Worm (Caenorhabditis elegans) whole organism, L4 larva: ENCODE results near the gene hipr-1.
A peak's percentile ranks its signal among the peaks of the same experiment; 100 is the strongest.

Source experiments
- F10B5.3 ChIP-seq: sonication (generic microtip); optimal IDR thresholded peaks from 2 replicates; lab custom pipeline; 2016; ENCODE audit warnings: mild to moderate bottlenecking, missing genetic modification characterization, missing compliant biosample characterization
- F37D6.2 ChIP-seq: sonication (generic microtip); optimal IDR thresholded peaks from 2 replicates; lab custom pipeline; 2016; ENCODE audit warnings: mild to moderate bottlenecking, missing genetic modification characterization, missing compliant biosample characterization
- T26A8.4 ChIP-seq: fragments of 200-800 bp; sonication (Bioruptor generic); IDR thresholded peaks from 2 replicates; pipeline ENCODE4 v1.3.6; 2022; ENCODE audit warnings: missing genetic modification characterization, missing compliant biosample characterization
- Y48G9A.11 ChIP-seq: fragments of 200-800 bp; sonication (Bioruptor generic); IDR thresholded peaks from 2 replicates; pipeline ENCODE4 v1.3.6; 2022; ENCODE audit warnings: missing genetic modification reagents, missing genetic modification characterization, missing compliant biosample characterization
- Y5F2A.4 ChIP-seq: fragments of 200-800 bp; sonication (Bioruptor generic); optimal IDR thresholded peaks from 2 replicates; lab custom pipeline; 2018; ENCODE audit warnings: mild to moderate bottlenecking, missing genetic modification characterization, missing compliant biosample characterization
- aha-1 ChIP-seq: fragments of 150-350 bp; peaks from one replicate; lab custom pipeline; 2014; ENCODE audit warnings: missing biosample characterization, missing genetic modification characterization
- aly-2 ChIP-seq: sonication (generic microtip); optimal IDR thresholded peaks from 2 replicates; lab custom pipeline; 2018; ENCODE audit warnings: missing biosample characterization, missing genetic modification characterization
- ama-1 ChIP-seq: fragments of 150-350 bp; optimal IDR thresholded peaks from 2 replicates; lab custom pipeline; 2014; ENCODE audit warnings: inconsistent platforms, mixed read lengths
- arid-1 ChIP-seq: fragments of 200-800 bp; sonication (Bioruptor generic); conservative IDR thresholded peaks from 2 replicates; pipeline ENCODE4 v1.3.6; 2022; ENCODE audit warnings: missing genetic modification reagents, missing genetic modification characterization, missing compliant biosample characterization
- attf-4 ChIP-seq: sonication (generic microtip); optimal IDR thresholded peaks from 3 replicates; lab custom pipeline; 2017; ENCODE audit warnings: missing biosample characterization, missing genetic modification characterization
- ceh-20 ChIP-seq: fragments of 200-800 bp; sonication (Bioruptor generic); IDR thresholded peaks from 2 replicates; pipeline ENCODE4 v1.3.6; 2022; ENCODE audit warnings: missing genetic modification reagents, missing genetic modification characterization, missing compliant biosample characterization
- ceh-28 ChIP-seq: fragments of 150-350 bp; optimal IDR thresholded peaks from 2 replicates; lab custom pipeline; 2014; ENCODE audit warnings: missing biosample characterization, missing genetic modification reagents, missing genetic modification characterization
- ceh-62 ChIP-seq: sonication (generic microtip); optimal IDR thresholded peaks from 2 replicates; lab custom pipeline; 2017; ENCODE audit warnings: missing biosample characterization, missing genetic modification characterization
- ceh-82 ChIP-seq: sonication (generic microtip); optimal IDR thresholded peaks from 2 replicates; lab custom pipeline; 2017; ENCODE audit warnings: missing biosample characterization, missing genetic modification characterization
- ctbp-1 ChIP-seq: fragments of 200-800 bp; sonication (Bioruptor generic); IDR thresholded peaks from 2 replicates; pipeline ENCODE4 v1.3.6; 2022; ENCODE audit warnings: missing genetic modification reagents, missing genetic modification characterization, missing compliant biosample characterization
- daf-12 ChIP-seq: fragments of 150-350 bp; optimal IDR thresholded peaks from 2 replicates; lab custom pipeline; 2014; ENCODE audit warnings: missing biosample characterization, missing genetic modification reagents, missing genetic modification characterization
- daf-16 ChIP-seq, 3 experiments: sonication (generic microtip); optimal IDR thresholded peaks; 2 replicates each; lab custom pipeline; 2016 to 2017; ENCODE audit warnings: missing genetic modification characterization in 3 of 3, missing genetic modification reagents in 3 of 3, mild to moderate bottlenecking in 2 of 3, missing compliant biosample characterization in 2 of 3, missing biosample characterization in 1 of 3, moderate library complexity in 1 of 3
- daf-19 ChIP-seq: fragments of 200-800 bp; sonication (Bioruptor generic); conservative IDR thresholded peaks from 2 replicates; pipeline ENCODE4 v1.3.6; 2022; ENCODE audit warnings: missing genetic modification characterization, missing compliant biosample characterization
- dmd-6 ChIP-seq: fragments of 200-800 bp; sonication (Bioruptor generic); IDR thresholded peaks from 2 replicates; pipeline ENCODE4 v1.3.6; 2022; ENCODE audit warnings: missing genetic modification reagents, missing genetic modification characterization, missing compliant biosample characterization
- dmd-8 ChIP-seq: fragments of 200-800 bp; sonication (Bioruptor generic); IDR thresholded peaks from 2 replicates; pipeline ENCODE4 v1.3.6; 2022; ENCODE audit warnings: missing genetic modification characterization, missing compliant biosample characterization
- duxl-1 ChIP-seq: sonication (generic microtip); optimal IDR thresholded peaks from 2 replicates; lab custom pipeline; 2016; ENCODE audit warnings: mild to moderate bottlenecking, missing genetic modification characterization, moderate library complexity, missing compliant biosample characterization; ENCODE audit not compliant: poor library complexity
- egl-43 ChIP-seq: fragments of 200-800 bp; sonication (Bioruptor generic); IDR thresholded peaks from 2 replicates; pipeline ENCODE4 v1.3.6; 2022; ENCODE audit warnings: missing genetic modification reagents, missing genetic modification characterization, missing compliant biosample characterization
- fkh-10 ChIP-seq: fragments of 150-350 bp; optimal IDR thresholded peaks from 2 replicates; lab custom pipeline; 2014; ENCODE audit warnings: missing biosample characterization, missing genetic modification reagents, missing genetic modification characterization
- gei-8 ChIP-seq: fragments of 200-800 bp; sonication (Bioruptor generic); optimal IDR thresholded peaks from 2 replicates; lab custom pipeline; 2018; ENCODE audit warnings: mild to moderate bottlenecking, missing genetic modification characterization, missing compliant biosample characterization
- hif-1 ChIP-seq, 2 experiments: sonication (generic microtip); optimal IDR thresholded peaks; 2 replicates each; lab custom pipeline; 2016 to 2017; ENCODE audit warnings: missing compliant biosample characterization in 2 of 2, missing genetic modification characterization in 2 of 2, missing genetic modification reagents in 2 of 2, missing genotype in 2 of 2, mild to moderate bottlenecking in 1 of 2
- lin-1 ChIP-seq: fragments of 200-800 bp; sonication (Bioruptor generic); IDR thresholded peaks from 2 replicates; pipeline ENCODE4 v1.3.6; 2022; ENCODE audit warnings: missing genetic modification reagents, missing genetic modification characterization, missing compliant biosample characterization
- lin-39 ChIP-seq: fragments of 150-350 bp; optimal IDR thresholded peaks from 2 replicates; lab custom pipeline; 2014; ENCODE audit warnings: missing biosample characterization, missing genetic modification reagents, missing genetic modification characterization
- mdt-29 ChIP-seq: fragments of 200-800 bp; sonication (Bioruptor generic); IDR thresholded peaks from 2 replicates; pipeline ENCODE4 v1.3.6; 2022; ENCODE audit warnings: missing genetic modification reagents, missing genetic modification characterization, missing compliant biosample characterization
- mxl-2 ChIP-seq: fragments of 200-800 bp; sonication (Bioruptor generic); conservative IDR thresholded peaks from 2 replicates; pipeline ENCODE4 v1.3.6; 2022; ENCODE audit warnings: missing genetic modification reagents, missing genetic modification characterization, missing compliant biosample characterization
- nhr-102 ChIP-seq: sonication (generic microtip); optimal IDR thresholded peaks from 2 replicates; lab custom pipeline; 2016; ENCODE audit warnings: mild to moderate bottlenecking, missing genetic modification characterization, moderate library complexity, missing compliant biosample characterization
- nhr-111 ChIP-seq: fragments of 200-800 bp; sonication (Bioruptor generic); optimal IDR thresholded peaks from 2 replicates; lab custom pipeline; 2018; ENCODE audit warnings: mild to moderate bottlenecking, missing genetic modification characterization, missing compliant biosample characterization
- nhr-237 ChIP-seq: sonication (generic microtip); optimal IDR thresholded peaks from 2 replicates; lab custom pipeline; 2017; ENCODE audit warnings: missing biosample characterization, missing genetic modification characterization
- nhr-28 ChIP-seq: fragments of 150-350 bp; optimal IDR thresholded peaks from 2 replicates; lab custom pipeline; 2014; ENCODE audit warnings: missing biosample characterization, missing genetic modification characterization
- nhr-42 ChIP-seq: fragments of 200-800 bp; sonication (Bioruptor generic); IDR thresholded peaks from 2 replicates; pipeline ENCODE4 v1.3.6; 2022; ENCODE audit warnings: missing genetic modification characterization, missing compliant biosample characterization
- nhr-6 ChIP-seq: fragments of 150-350 bp; optimal IDR thresholded peaks from 2 replicates; lab custom pipeline; 2014; ENCODE audit warnings: missing biosample characterization, missing genetic modification characterization
- nhr-76 ChIP-seq: fragments of 150-350 bp; optimal IDR thresholded peaks from 2 replicates; lab custom pipeline; 2014; ENCODE audit warnings: missing biosample characterization, missing genetic modification characterization
- pha-4 ChIP-seq, 2 experiments: fragments of 150-350 bp in 1 of 2; fragments of 200-800 bp in 1 of 2; sonication (Bioruptor generic) in 1 of 2; IDR thresholded peaks in 1 of 2; optimal IDR thresholded peaks in 1 of 2; 2 replicates each; pipeline versions ENCODE4 v1.3.6 to Lab custom; 2014 to 2022; ENCODE audit warnings: missing genetic modification characterization in 2 of 2, missing genetic modification reagents in 2 of 2, missing biosample characterization in 1 of 2, missing compliant biosample characterization in 1 of 2
- pqm-1 ChIP-seq: sonication (generic microtip); optimal IDR thresholded peaks from 2 replicates; lab custom pipeline; 2017; ENCODE audit warnings: missing biosample characterization, missing genetic modification characterization
- rbr-2 ChIP-seq: sonication (generic microtip); optimal IDR thresholded peaks from 2 replicates; lab custom pipeline; 2016; ENCODE audit warnings: missing genotype, missing genetic modification characterization, missing compliant biosample characterization
- saeg-2 ChIP-seq: fragments of 200-800 bp; sonication (Bioruptor generic); IDR thresholded peaks from 2 replicates; pipeline ENCODE4 v1.3.6; 2022; ENCODE audit warnings: missing genetic modification reagents, missing genetic modification characterization, missing compliant biosample characterization
- sdz-12 ChIP-seq: fragments of 200-800 bp; sonication (Bioruptor generic); optimal IDR thresholded peaks from 2 replicates; lab custom pipeline; 2018; ENCODE audit warnings: mild to moderate bottlenecking, missing genetic modification characterization, missing compliant biosample characterization
- set-16 ChIP-seq: fragments of 200-800 bp; sonication (Bioruptor generic); IDR thresholded peaks from 2 replicates; pipeline ENCODE4 v1.3.6; 2022; ENCODE audit warnings: missing genetic modification reagents, missing genetic modification characterization, missing compliant biosample characterization
- skn-1 ChIP-seq: fragments of 150-350 bp; optimal IDR thresholded peaks from 2 replicates; lab custom pipeline; 2014; ENCODE audit warnings: missing biosample characterization, missing genetic modification characterization
- spr-1 ChIP-seq: sonication (generic microtip); optimal IDR thresholded peaks from 2 replicates; lab custom pipeline; 2016; ENCODE audit warnings: mild to moderate bottlenecking, missing genetic modification characterization, missing compliant biosample characterization
- tag-97 ChIP-seq: fragments of 200-800 bp; sonication (Bioruptor generic); IDR thresholded peaks from 2 replicates; pipeline ENCODE4 v1.3.6; 2022; ENCODE audit warnings: missing genetic modification characterization, missing compliant biosample characterization
- tra-1 ChIP-seq: fragments of 200-800 bp; sonication (Bioruptor generic); IDR thresholded peaks from 2 replicates; pipeline ENCODE4 v1.3.6; 2022; ENCODE audit warnings: missing genetic modification reagents, missing genetic modification characterization, missing compliant biosample characterization
- unc-130 ChIP-seq: sonication (generic microtip); optimal IDR thresholded peaks from 2 replicates; lab custom pipeline; 2016; ENCODE audit warnings: missing genetic modification reagents, missing genetic modification characterization, missing compliant biosample characterization
- zfp-3 ChIP-seq: fragments of 200-800 bp; sonication (Bioruptor generic); conservative IDR thresholded peaks from 2 replicates; pipeline ENCODE4 v1.3.6; 2022; ENCODE audit warnings: missing genetic modification reagents, missing genetic modification characterization, missing compliant biosample characterization
- zip-11 ChIP-seq: fragments of 200-800 bp; sonication (Bioruptor generic); IDR thresholded peaks from 2 replicates; pipeline ENCODE4 v1.3.6; 2022; ENCODE audit warnings: missing genetic modification characterization, missing compliant biosample characterization
- ztf-7 ChIP-seq: fragments of 150-350 bp; optimal IDR thresholded peaks from 2 replicates; lab custom pipeline; 2014; ENCODE audit warnings: missing biosample characterization, missing genetic modification characterization

hipr-1 gene

ce11 chrIII:8741276-8741860 lies 21.4 kb downstream of the hipr-1 start, which contains the start of gene pdhk-2 (continued):
- peak; percentile 55; the same call in 1 of the 2 replicates for TF ChIP-seq lin-1 (GFP tag; lab: Robert Waterston, UW)
- TF ChIP-seq F10B5.3 (tag; lab: Kevin White, UChicago): peak; percentile 68
- peak; percentile 80 for TF ChIP-seq pha-4 (GFP tag; IDR thresholded peaks at IDR 0.05; lab: Robert Waterston, UW)
- TF ChIP-seq pha-4 (tag; optimal IDR thresholded peaks at IDR 0.05; lab: Kevin White, UChicago): peak; percentile 23
- TF ChIP-seq daf-19 (GFP tag; lab: Robert Waterston, UW): peak; percentile 73
- TF ChIP-seq F37D6.2: peak; percentile 88
- TF ChIP-seq daf-16 (GFP tag; optimal IDR thresholded peaks at IDR 0.05; lab: Kevin White, UChicago): peak in 1 of 2 experiments; percentile 74
- peak; percentile 68 for TF ChIP-seq daf-16 (tag; optimal IDR thresholded peaks at IDR 0.05; lab: Kevin White, UChicago)
- no peak for TF ChIP-seq nhr-111
- no peak for TF ChIP-seq attf-4
- TF ChIP-seq lin-39 (tag; lab: Kevin White, UChicago): no peak
- no peak for TF ChIP-seq sdz-12 (GFP tag; lab: Kevin White, UChicago)
- TF ChIP-seq dmd-8 (GFP tag; lab: Robert Waterston, UW): peak; percentile 61; the same call in 1 of the 2 replicates
- TF ChIP-seq gei-8 (GFP tag; lab: Kevin White, UChicago): peak; percentile 26
- TF ChIP-seq pqm-1 (tag; lab: Kevin White, UChicago): no peak
- peak; percentile 90 for TF ChIP-seq ctbp-1 (GFP tag; lab: Robert Waterston, UW)
- TF ChIP-seq nhr-237 (tag; lab: Kevin White, UChicago): no peak
- TF ChIP-seq aha-1 (tag; lab: Kevin White, UChicago): peak; percentile 92
- TF ChIP-seq nhr-6: peak; percentile 90
- peak; percentile 91 for TF ChIP-seq nhr-102 (tag; lab: Kevin White, UChicago)
- no peak for TF ChIP-seq aly-2 (tag; lab: Kevin White, UChicago)
- TF ChIP-seq ceh-62 (tag; lab: Kevin White, UChicago): no peak
- no peak for TF ChIP-seq zip-11 (GFP tag; lab: Robert Waterston, UW)
- TF ChIP-seq mxl-2: no peak
- peak; percentile 46 to 87 for TF ChIP-seq hif-1 (tag; optimal IDR thresholded peaks at IDR 0.05; lab: Kevin White, UChicago)
- peak; percentile 59 for TF ChIP-seq fkh-10 (GFP tag; lab: Kevin White, UChicago)
- TF ChIP-seq nhr-76 (tag; lab: Kevin White, UChicago): no peak
- peak; percentile 91 for TF ChIP-seq arid-1 (GFP tag; lab: Robert Waterston, UW)
- peak; percentile 73 for TF ChIP-seq nhr-28 (tag; lab: Kevin White, UChicago)
- TF ChIP-seq ceh-20 (GFP tag; lab: Robert Waterston, UW): peak; percentile 90
- peak; percentile 92 for TF ChIP-seq zfp-3 (GFP tag; lab: Robert Waterston, UW)
- peak; percentile 77; the same call in 1 of the 2 replicates for TF ChIP-seq saeg-2 (GFP tag; lab: Robert Waterston, UW)
- TF ChIP-seq Y48G9A.11: peak; percentile 67; the same call in 1 of the 2 replicates
- peak; percentile 53 for TF ChIP-seq unc-130 (GFP tag; lab: Kevin White, UChicago)
- no peak for TF ChIP-seq Y5F2A.4 (GFP tag; lab: Kevin White, UChicago)
- peak; percentile 49; the same call in 1 of the 2 replicates for TF ChIP-seq set-16 (GFP tag; lab: Robert Waterston, UW)
- peak; percentile 86 for TF ChIP-seq duxl-1 (tag; lab: Kevin White, UChicago)
- TF ChIP-seq mdt-29 (GFP tag; lab: Robert Waterston, UW): peak; percentile 68; the same call in 1 of the 2 replicates
- TF ChIP-seq egl-43 (GFP tag; lab: Robert Waterston, UW): no peak
- peak; percentile 76; the same call in 1 of the 2 replicates for TF ChIP-seq nhr-42 (GFP tag; lab: Robert Waterston, UW)
- TF ChIP-seq spr-1 (tag; lab: Kevin White, UChicago): peak; percentile 86
- TF ChIP-seq tag-97: no peak
- TF ChIP-seq rbr-2 (tag; lab: Kevin White, UChicago): peak; percentile 90
- peak; percentile 94 for TF ChIP-seq dmd-6
- peak; percentile 78 for TF ChIP-seq ztf-7 (tag; lab: Kevin White, UChicago)
- TF ChIP-seq tra-1 (GFP tag; lab: Robert Waterston, UW): peak; percentile 59; the same call in 1 of the 2 replicates
- TF ChIP-seq ceh-28 (tag; lab: Kevin White, UChicago): no peak
- peak; percentile 81 for TF ChIP-seq ama-1 (lab: Kevin White, UChicago)
- no peak for TF ChIP-seq skn-1 (tag; lab: Kevin White, UChicago)
- TF ChIP-seq ceh-82 (tag; lab: Kevin White, UChicago): no peak
- no peak for TF ChIP-seq daf-12
- TF ChIP-seq T26A8.4 (GFP tag; lab: Robert Waterston, UW): peak; percentile 93
